Worm (Caenorhabditis elegans): ENCODE measurements around the gene Y54F10AR.2.

Y54F10AR.2 gene

DNA sequence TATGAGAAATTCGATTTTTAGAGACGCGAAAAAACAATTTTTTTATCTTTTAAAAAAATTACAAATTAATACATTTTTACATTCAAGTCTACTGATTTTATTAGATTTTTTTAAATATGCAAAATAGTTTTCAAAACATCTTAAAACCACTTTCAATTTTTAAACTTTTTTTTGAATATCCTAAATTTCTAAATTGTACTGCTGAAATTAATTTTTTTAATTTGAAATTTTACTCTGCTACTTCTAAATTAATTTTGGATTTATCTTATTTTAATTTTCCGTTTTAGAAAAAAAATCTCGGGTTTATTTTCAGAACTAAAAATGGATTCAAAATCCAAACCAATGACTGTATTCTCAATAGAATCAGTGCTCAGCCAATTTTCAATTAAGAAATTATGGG, 7.6 kb upstream of the Y54F10AR.2 start, which contains the start of gene Y71H2B.8:
TSS of gene Y71H2B.8 (plus strand) at position 301 of the 400 bp plus-strand sequence.
- TF ChIP-seq elt-1 (tag; optimal IDR thresholded peaks at IDR 0.05; ENCODE audit: borderline replicate concordance, insufficient read depth) (no peak), mls-2 (tag; optimal IDR thresholded peaks at IDR 0.05) (no peak), flh-1 (GFP tag; optimal IDR thresholded peaks at IDR 0.05) (no peak), snpc-4 (tag; optimal IDR thresholded peaks at IDR 0.05) (no peak), pha-4 (tag; optimal IDR thresholded peaks at IDR 0.05) (no peak), zip-8 (tag; optimal IDR thresholded peaks at IDR 0.05) (no peak), nhr-12 (tag; optimal IDR thresholded peaks at IDR 0.05) (no peak), mep-1 (tag; optimal IDR thresholded peaks at IDR 0.05) (no peak), unc-62 (GFP tag; optimal IDR thresholded peaks at IDR 0.05) (no peak), sptf-1 (tag; optimal IDR thresholded peaks at IDR 0.05) (no peak), unc-120 (tag; optimal IDR thresholded peaks at IDR 0.05; ENCODE audit: poor library complexity, severe bottlenecking) (no peak), nhr-2 (tag; optimal IDR thresholded peaks at IDR 0.05) (no peak), ceh-83 (GFP tag; optimal IDR thresholded peaks at IDR 0.05) (no peak), ham-2 (GFP tag; optimal IDR thresholded peaks at IDR 0.05) (no peak), tbx-8 (GFP tag; optimal IDR thresholded peaks at IDR 0.05) (no peak), hlh-1 (tag; optimal IDR thresholded peaks at IDR 0.05) (no peak), lin-13 (tag; optimal IDR thresholded peaks at IDR 0.05) (no peak), blmp-1 (tag; optimal IDR thresholded peaks at IDR 0.05) (no peak), drap-1 (GFP tag; optimal IDR thresholded peaks at IDR 0.05) (no peak), ceh-43 (GFP tag; optimal IDR thresholded peaks at IDR 0.05) (no peak)

DNA sequence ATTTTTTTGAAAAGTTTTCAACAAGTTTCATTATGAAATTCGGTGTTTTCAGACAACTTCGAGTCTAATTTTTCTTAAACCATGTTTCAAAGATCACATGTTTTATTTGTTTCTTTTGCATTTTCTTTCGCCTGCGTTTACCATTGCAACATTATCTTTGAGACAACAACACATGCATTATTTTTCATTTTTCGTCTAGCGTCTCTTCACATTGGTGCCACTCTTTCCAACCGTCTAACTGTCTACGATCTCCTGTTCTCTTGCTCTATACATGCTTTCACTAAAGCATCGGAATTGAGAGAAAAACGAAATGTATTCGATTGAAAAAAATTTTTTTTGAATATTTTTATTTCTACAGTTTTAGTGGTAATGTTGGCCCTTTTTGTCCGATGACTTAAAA, 7.2 kb upstream of the Y54F10AR.2 start:
- TF ChIP-seq lsy-2 (tag; optimal IDR thresholded peaks at IDR 0.05) (no peak), zip-8 (tag; optimal IDR thresholded peaks at IDR 0.05) (no peak), drap-1 (GFP tag; optimal IDR thresholded peaks at IDR 0.05) (no peak), mls-2 (tag; optimal IDR thresholded peaks at IDR 0.05) (no peak), lin-32 (GFP tag; optimal IDR thresholded peaks at IDR 0.05) (no peak), mab-5 (tag; optimal IDR thresholded peaks at IDR 0.05) (peak; percentile 22), hlh-1 (tag; optimal IDR thresholded peaks at IDR 0.05) (peak; percentile 46), ces-1 (GFP tag; optimal IDR thresholded peaks at IDR 0.05) (peak; percentile 55), M03D4.4 (tag; optimal IDR thresholded peaks at IDR 0.05) (no peak), flh-1 (GFP tag; optimal IDR thresholded peaks at IDR 0.05) (no peak), mep-1 (tag; optimal IDR thresholded peaks at IDR 0.05) (peak; percentile 5), nhr-76 (tag; optimal IDR thresholded peaks at IDR 0.05) (no peak), lin-13 (tag; optimal IDR thresholded peaks at IDR 0.05) (no peak), unc-120 (tag; optimal IDR thresholded peaks at IDR 0.05; ENCODE audit: poor library complexity, severe bottlenecking) (no peak)

DNA sequence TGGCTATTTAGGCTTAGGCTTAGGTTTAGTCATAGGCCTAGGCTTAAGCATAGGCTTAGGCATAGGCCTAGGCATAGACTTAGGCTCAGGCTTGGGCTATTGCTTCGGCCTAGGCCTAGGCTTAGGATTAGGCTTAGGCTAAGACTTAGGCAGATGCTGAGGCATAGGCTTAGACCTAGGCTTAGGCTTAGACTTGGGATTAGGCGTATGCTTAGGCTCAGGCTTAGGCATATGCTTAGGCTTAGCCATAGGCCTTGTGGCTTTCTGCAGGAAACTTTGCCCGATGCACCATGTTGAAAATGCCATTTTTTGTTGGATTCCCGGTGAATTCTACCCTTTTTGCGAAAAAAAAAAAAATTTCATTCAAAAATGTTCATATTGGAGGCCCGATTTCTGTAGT, 6.6 kb upstream of the Y54F10AR.2 start:
- TF ChIP-seq ham-2 (GFP tag; optimal IDR thresholded peaks at IDR 0.05): no peak
- no peak for TF ChIP-seq ceh-39 (tag; optimal IDR thresholded peaks at IDR 0.05)
- no peak for TF ChIP-seq nhr-2 (tag; optimal IDR thresholded peaks at IDR 0.05)
- TF ChIP-seq nhr-237 (tag; optimal IDR thresholded peaks at IDR 0.05): no peak
- no peak for TF ChIP-seq nhr-28 (tag; optimal IDR thresholded peaks at IDR 0.05)
- no peak for TF ChIP-seq elt-1 (tag; optimal IDR thresholded peaks at IDR 0.05; ENCODE audit: borderline replicate concordance, insufficient read depth)
- no peak for TF ChIP-seq lin-32 (GFP tag; optimal IDR thresholded peaks at IDR 0.05)
- TF ChIP-seq bed-3 (GFP tag; optimal IDR thresholded peaks at IDR 0.05): no peak
- TF ChIP-seq elt-3 (tag; optimal IDR thresholded peaks at IDR 0.05): no peak
- no peak for TF ChIP-seq lin-13 (tag; optimal IDR thresholded peaks at IDR 0.05)
- TF ChIP-seq nhr-12 (tag; optimal IDR thresholded peaks at IDR 0.05): no peak
- no peak for TF ChIP-seq unc-62 (GFP tag; optimal IDR thresholded peaks at IDR 0.05)
- TF ChIP-seq sptf-1 (tag; optimal IDR thresholded peaks at IDR 0.05): no peak
- TF ChIP-seq unc-120 (tag; optimal IDR thresholded peaks at IDR 0.05; ENCODE audit: poor library complexity, severe bottlenecking): no peak
- no peak for TF ChIP-seq blmp-1 (tag; optimal IDR thresholded peaks at IDR 0.05)
- no peak for TF ChIP-seq lsy-2 (tag; optimal IDR thresholded peaks at IDR 0.05)
- TF ChIP-seq mls-2 (tag; optimal IDR thresholded peaks at IDR 0.05): no peak

DNA sequence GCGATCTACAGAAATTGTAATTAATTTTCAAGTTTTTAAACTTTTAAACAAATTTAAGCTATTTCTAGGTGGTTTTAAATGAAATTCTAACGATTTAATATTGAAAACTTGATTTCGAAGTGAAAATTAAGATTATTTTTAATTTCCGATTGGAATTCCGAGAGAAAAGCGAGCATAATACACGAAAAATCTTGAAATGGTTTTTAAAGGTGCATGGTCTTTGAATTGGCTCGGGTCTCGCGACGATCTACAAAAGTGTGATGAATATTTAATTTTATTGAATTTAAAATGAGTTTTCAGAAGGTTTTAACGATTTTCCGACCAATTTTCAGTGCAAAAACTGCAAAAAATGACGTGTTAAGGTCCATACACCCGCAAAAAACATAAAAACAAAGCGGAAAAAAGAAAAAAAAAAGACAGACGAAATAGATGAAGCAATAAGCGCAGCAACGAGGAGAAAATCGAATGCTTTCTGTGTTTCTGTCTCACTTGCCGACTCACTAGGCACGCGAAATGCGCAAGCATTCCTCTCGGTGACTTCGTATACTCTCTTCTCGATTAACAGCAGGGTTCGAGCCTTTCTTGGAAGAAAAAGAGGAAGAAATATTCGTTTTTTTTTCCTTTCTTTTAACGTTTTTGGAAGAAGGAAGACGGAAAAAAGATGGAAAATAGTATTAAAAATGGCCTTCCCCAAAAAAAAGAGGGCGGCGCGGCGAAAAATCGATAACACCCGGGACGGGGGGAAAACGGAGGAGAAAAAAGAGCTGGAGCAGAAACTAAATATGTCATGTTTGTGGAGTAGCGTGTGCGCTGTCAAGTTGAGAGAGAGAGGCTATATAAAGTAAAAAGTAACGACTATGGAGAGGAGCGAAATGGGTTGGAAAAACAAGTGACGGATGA, 5.3 kb upstream of the Y54F10AR.2 start:
- peak; percentile 5 for TF ChIP-seq ceh-43 (GFP tag; optimal IDR thresholded peaks at IDR 0.05)
- peak; percentile 69 for TF ChIP-seq ham-2 (GFP tag; optimal IDR thresholded peaks at IDR 0.05)
- peak; percentile 2 for TF ChIP-seq lin-32 (GFP tag; optimal IDR thresholded peaks at IDR 0.05)
- TF ChIP-seq lin-13 (tag; optimal IDR thresholded peaks at IDR 0.05): peak; percentile 14
- TF ChIP-seq M03D4.4 (tag; optimal IDR thresholded peaks at IDR 0.05): peak; percentile 19
- TF ChIP-seq bed-3 (GFP tag; optimal IDR thresholded peaks at IDR 0.05): no peak
- TF ChIP-seq sem-2 (GFP tag; optimal IDR thresholded peaks at IDR 0.05): no peak
- TF ChIP-seq lsy-2 (tag; optimal IDR thresholded peaks at IDR 0.05): peak; percentile 44
- peak; percentile 7 for TF ChIP-seq hlh-1 (tag; optimal IDR thresholded peaks at IDR 0.05)
- no peak for TF ChIP-seq flh-1 (GFP tag; optimal IDR thresholded peaks at IDR 0.05)
- TF ChIP-seq snpc-4 (tag; optimal IDR thresholded peaks at IDR 0.05): no peak
- peak; percentile 38 for TF ChIP-seq drap-1 (GFP tag; optimal IDR thresholded peaks at IDR 0.05)
- peak; percentile 38 for TF ChIP-seq ceh-83 (GFP tag; optimal IDR thresholded peaks at IDR 0.05)
- peak; percentile 49 for TF ChIP-seq ces-1 (GFP tag; optimal IDR thresholded peaks at IDR 0.05)
- peak; percentile 48 for TF ChIP-seq unc-120 (tag; optimal IDR thresholded peaks at IDR 0.05; ENCODE audit: poor library complexity, severe bottlenecking)
- TF ChIP-seq mep-1 (tag; optimal IDR thresholded peaks at IDR 0.05): peak; percentile 43
- TF ChIP-seq mls-2 (tag; optimal IDR thresholded peaks at IDR 0.05): peak; percentile 41
- TF ChIP-seq sptf-1 (tag; optimal IDR thresholded peaks at IDR 0.05): peak; percentile 75

All from whole organism, mixed stage, embryonic.